Fruit fly (Drosophila melanogaster) S2 (cell line): ENCODE results near the gene TBC1D5.

ENCODE experiments used
- CG8478 ChIP-seq: fragments of >200 bp; optimal IDR thresholded peaks from 2 replicates; lab custom pipeline; 2018
- CTCF ChIP-seq, 2 experiments: fragments of >200 bp; optimal IDR thresholded peaks; 2 replicates each; lab custom pipeline; 2018

DNA sequence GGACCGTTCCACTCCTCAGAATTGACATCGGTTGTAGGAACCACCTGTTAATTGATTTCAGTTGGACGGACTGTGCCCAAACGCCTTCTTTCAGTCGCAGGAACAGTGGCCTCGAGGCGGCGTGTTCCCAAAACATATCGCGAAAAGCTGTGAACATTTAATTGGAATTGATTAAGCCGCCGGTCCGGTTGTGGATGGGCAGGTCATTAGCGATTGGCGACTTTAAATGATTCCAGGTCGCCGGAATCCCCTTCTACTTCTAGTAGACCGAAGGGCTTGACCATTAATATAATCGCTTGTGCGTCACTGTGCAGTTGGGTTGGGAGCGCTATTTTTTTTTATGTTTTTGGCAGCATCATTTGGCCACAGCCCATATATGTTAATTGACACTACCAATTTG is 50.0 kb downstream of the TBC1D5 start:
- TF ChIP-seq CG8478 (lab: Kevin White, UChicago): no peak
- TF ChIP-seq CTCF (optimal IDR thresholded peaks at IDR 0.05; lab: Kevin White, UChicago): no peak
